Worm (Caenorhabditis elegans) whole organism, L4 larva: ENCODE results near the gene pat-9.

ENCODE experiments used
- F26F4.8 ChIP-seq: fragments of 200-800 bp; sonication (Bioruptor generic); conservative IDR thresholded peaks from 2 replicates; pipeline ENCODE4 v1.3.6; 2022; ENCODE audit warnings: missing genetic modification characterization, missing compliant biosample characterization
- F44E2.7 ChIP-seq: fragments of 200-800 bp; sonication (Bioruptor generic); IDR thresholded peaks from 2 replicates; pipeline ENCODE4 v2.1.2; 2022; ENCODE audit warnings: missing genetic modification characterization, missing compliant biosample characterization
- T26A8.4 ChIP-seq: fragments of 200-800 bp; sonication (Bioruptor generic); IDR thresholded peaks from 2 replicates; pipeline ENCODE4 v1.3.6; 2022; ENCODE audit warnings: missing genetic modification characterization, missing compliant biosample characterization
- Y5F2A.4 ChIP-seq: fragments of 200-800 bp; sonication (Bioruptor generic); optimal IDR thresholded peaks from 2 replicates; lab custom pipeline; 2018; ENCODE audit warnings: mild to moderate bottlenecking, missing genetic modification characterization, missing compliant biosample characterization
- Y75B8A.6 ChIP-seq: fragments of 200-800 bp; sonication (Bioruptor generic); IDR thresholded peaks from 2 replicates; pipeline ENCODE4 v1.3.6; 2022; ENCODE audit warnings: missing genetic modification reagents, missing genetic modification characterization, missing compliant biosample characterization
- ama-1 ChIP-seq: fragments of 150-350 bp; optimal IDR thresholded peaks from 2 replicates; lab custom pipeline; 2014; ENCODE audit warnings: inconsistent platforms, mixed read lengths
- arid-1 ChIP-seq: fragments of 200-800 bp; sonication (Bioruptor generic); conservative IDR thresholded peaks from 2 replicates; pipeline ENCODE4 v1.3.6; 2022; ENCODE audit warnings: missing genetic modification reagents, missing genetic modification characterization, missing compliant biosample characterization
- ceh-20 ChIP-seq: fragments of 200-800 bp; sonication (Bioruptor generic); IDR thresholded peaks from 2 replicates; pipeline ENCODE4 v1.3.6; 2022; ENCODE audit warnings: missing genetic modification reagents, missing genetic modification characterization, missing compliant biosample characterization
- ceh-32 ChIP-seq: sonication (generic microtip); optimal IDR thresholded peaks from 2 replicates; lab custom pipeline; 2016; ENCODE audit warnings: mild to moderate bottlenecking, missing genetic modification characterization, missing compliant biosample characterization; ENCODE audit not compliant: poor library complexity
- ceh-62 ChIP-seq: sonication (generic microtip); optimal IDR thresholded peaks from 2 replicates; lab custom pipeline; 2017; ENCODE audit warnings: missing biosample characterization, missing genetic modification characterization
- ces-1 ChIP-seq: fragments of 150-350 bp; sonication (generic microtip); optimal IDR thresholded peaks from 4 replicates; lab custom pipeline; 2014; ENCODE audit warnings: missing biosample characterization, missing genetic modification reagents, missing genetic modification characterization
- ctbp-1 ChIP-seq: fragments of 200-800 bp; sonication (Bioruptor generic); IDR thresholded peaks from 2 replicates; pipeline ENCODE4 v1.3.6; 2022; ENCODE audit warnings: missing genetic modification reagents, missing genetic modification characterization, missing compliant biosample characterization
- daf-19 ChIP-seq: fragments of 200-800 bp; sonication (Bioruptor generic); conservative IDR thresholded peaks from 2 replicates; pipeline ENCODE4 v1.3.6; 2022; ENCODE audit warnings: missing genetic modification characterization, missing compliant biosample characterization
- dmd-6 ChIP-seq: fragments of 200-800 bp; sonication (Bioruptor generic); IDR thresholded peaks from 2 replicates; pipeline ENCODE4 v1.3.6; 2022; ENCODE audit warnings: missing genetic modification reagents, missing genetic modification characterization, missing compliant biosample characterization
- dmd-8 ChIP-seq: fragments of 200-800 bp; sonication (Bioruptor generic); IDR thresholded peaks from 2 replicates; pipeline ENCODE4 v1.3.6; 2022; ENCODE audit warnings: missing genetic modification characterization, missing compliant biosample characterization
- duxl-1 ChIP-seq: sonication (generic microtip); optimal IDR thresholded peaks from 2 replicates; lab custom pipeline; 2016; ENCODE audit warnings: mild to moderate bottlenecking, missing genetic modification characterization, moderate library complexity, missing compliant biosample characterization; ENCODE audit not compliant: poor library complexity
- dve-1 ChIP-seq: sonication (generic microtip); optimal IDR thresholded peaks from 2 replicates; lab custom pipeline; 2017; ENCODE audit warnings: antibody characterized with exemption, mild to moderate bottlenecking, missing genetic modification characterization, missing compliant biosample characterization; ENCODE audit not compliant: insufficient read depth
- egl-27 ChIP-seq: sonication (generic microtip); optimal IDR thresholded peaks from 3 replicates; lab custom pipeline; 2017; ENCODE audit warnings: missing biosample characterization, missing genetic modification reagents, missing genetic modification characterization
- hlh-11 ChIP-seq: fragments of 200-800 bp; sonication (Bioruptor generic); optimal IDR thresholded peaks from 2 replicates; lab custom pipeline; 2018; ENCODE audit warnings: mild to moderate bottlenecking, missing genetic modification characterization, missing compliant biosample characterization
- hlh-30 ChIP-seq: sonication (generic microtip); optimal IDR thresholded peaks from 2 replicates; lab custom pipeline; 2017; ENCODE audit warnings: antibody characterized with exemption, mild to moderate bottlenecking, missing genetic modification characterization, missing compliant biosample characterization; ENCODE audit not compliant: insufficient read depth
- hmg-1.1 ChIP-seq: fragments of 200-800 bp; sonication (Bioruptor generic); IDR thresholded peaks from 2 replicates; pipeline ENCODE4 v1.3.6; 2022; ENCODE audit warnings: missing genetic modification reagents, missing genetic modification characterization, missing compliant biosample characterization
- jun-1 ChIP-seq: fragments of 150-350 bp; optimal IDR thresholded peaks from 2 replicates; lab custom pipeline; 2014; ENCODE audit warnings: missing biosample characterization, missing genetic modification reagents, missing genetic modification characterization
- lim-7 ChIP-seq: fragments of 200-800 bp; sonication (Bioruptor generic); IDR thresholded peaks from 2 replicates; pipeline ENCODE4 v1.3.6; 2022; ENCODE audit warnings: missing genetic modification characterization, missing compliant biosample characterization
- lin-1 ChIP-seq: fragments of 200-800 bp; sonication (Bioruptor generic); IDR thresholded peaks from 2 replicates; pipeline ENCODE4 v1.3.6; 2022; ENCODE audit warnings: missing genetic modification reagents, missing genetic modification characterization, missing compliant biosample characterization
- lin-15B ChIP-seq: fragments of 150-350 bp; sonication (generic microtip); optimal IDR thresholded peaks from 3 replicates; lab custom pipeline; 2014; ENCODE audit warnings: missing biosample characterization, missing genetic modification characterization
- lin-29 ChIP-seq: fragments of 200-800 bp; sonication (Bioruptor generic); IDR thresholded peaks from 2 replicates; pipeline ENCODE4 v1.3.6; 2022; ENCODE audit warnings: missing genetic modification reagents, missing genetic modification characterization, missing compliant biosample characterization
- lin-38 ChIP-seq: fragments of 200-800 bp; sonication (Bioruptor generic); IDR thresholded peaks from 2 replicates; pipeline ENCODE4 v1.3.6; 2022; ENCODE audit warnings: missing genetic modification reagents, missing genetic modification characterization, missing compliant biosample characterization
- madf-5 ChIP-seq, 2 experiments: fragments of 200-800 bp; sonication (Bioruptor generic); IDR thresholded peaks; 2 replicates each; pipeline ENCODE4 v1.3.6; 2022; ENCODE audit warnings: missing compliant biosample characterization in 2 of 2, missing genetic modification characterization in 2 of 2
- mdt-29 ChIP-seq: fragments of 200-800 bp; sonication (Bioruptor generic); IDR thresholded peaks from 2 replicates; pipeline ENCODE4 v1.3.6; 2022; ENCODE audit warnings: missing genetic modification reagents, missing genetic modification characterization, missing compliant biosample characterization
- mep-1 ChIP-seq: fragments of 150-350 bp; sonication (generic microtip); optimal IDR thresholded peaks from 3 replicates; lab custom pipeline; 2014; ENCODE audit warnings: missing biosample characterization, missing genetic modification characterization
- mes-2 ChIP-seq: sonication (generic microtip); optimal IDR thresholded peaks from 2 replicates; lab custom pipeline; 2016; ENCODE audit warnings: missing genotype, mild to moderate bottlenecking, missing genetic modification characterization, missing compliant biosample characterization; ENCODE audit not compliant: poor library complexity, severe bottlenecking
- mxl-2 ChIP-seq: fragments of 200-800 bp; sonication (Bioruptor generic); conservative IDR thresholded peaks from 2 replicates; pipeline ENCODE4 v1.3.6; 2022; ENCODE audit warnings: missing genetic modification reagents, missing genetic modification characterization, missing compliant biosample characterization
- mxl-3 ChIP-seq: fragments of 200-800 bp; sonication (Bioruptor generic); optimal IDR thresholded peaks from 2 replicates; lab custom pipeline; 2018; ENCODE audit warnings: mild to moderate bottlenecking, missing genetic modification characterization, missing compliant biosample characterization
- nhr-10 ChIP-seq: fragments of 150-350 bp; optimal IDR thresholded peaks from 2 replicates; lab custom pipeline; 2014; ENCODE audit warnings: missing biosample characterization, missing genetic modification characterization
- nhr-102 ChIP-seq: sonication (generic microtip); optimal IDR thresholded peaks from 2 replicates; lab custom pipeline; 2016; ENCODE audit warnings: mild to moderate bottlenecking, missing genetic modification characterization, moderate library complexity, missing compliant biosample characterization
- nhr-111 ChIP-seq: fragments of 200-800 bp; sonication (Bioruptor generic); optimal IDR thresholded peaks from 2 replicates; lab custom pipeline; 2018; ENCODE audit warnings: mild to moderate bottlenecking, missing genetic modification characterization, missing compliant biosample characterization
- nhr-237 ChIP-seq: sonication (generic microtip); optimal IDR thresholded peaks from 2 replicates; lab custom pipeline; 2017; ENCODE audit warnings: missing biosample characterization, missing genetic modification characterization
- nhr-25 ChIP-seq: sonication (generic microtip); optimal IDR thresholded peaks from 2 replicates; lab custom pipeline; 2017; ENCODE audit warnings: missing genetic modification characterization, mild to moderate bottlenecking, missing compliant biosample characterization, antibody characterized with exemption, moderate library complexity, borderline replicate concordance; ENCODE audit not compliant: insufficient read depth
- nhr-76 ChIP-seq: fragments of 150-350 bp; optimal IDR thresholded peaks from 2 replicates; lab custom pipeline; 2014; ENCODE audit warnings: missing biosample characterization, missing genetic modification characterization
- php-3 ChIP-seq: fragments of 200-800 bp; sonication (Bioruptor generic); IDR thresholded peaks from 2 replicates; pipeline ENCODE4 v1.3.6; 2022; ENCODE audit warnings: missing genetic modification reagents, missing genetic modification characterization, missing compliant biosample characterization
- rbr-2 ChIP-seq: sonication (generic microtip); optimal IDR thresholded peaks from 2 replicates; lab custom pipeline; 2016; ENCODE audit warnings: missing genotype, missing genetic modification characterization, missing compliant biosample characterization
- sdz-12 ChIP-seq: fragments of 200-800 bp; sonication (Bioruptor generic); optimal IDR thresholded peaks from 2 replicates; lab custom pipeline; 2018; ENCODE audit warnings: mild to moderate bottlenecking, missing genetic modification characterization, missing compliant biosample characterization
- snpc-1.2 ChIP-seq: fragments of 200-800 bp; sonication (Bioruptor generic); IDR thresholded peaks from 2 replicates; pipeline ENCODE4 v1.3.6; 2022; ENCODE audit warnings: missing genetic modification reagents, missing genetic modification characterization, missing compliant biosample characterization
- tra-1 ChIP-seq: fragments of 200-800 bp; sonication (Bioruptor generic); IDR thresholded peaks from 2 replicates; pipeline ENCODE4 v1.3.6; 2022; ENCODE audit warnings: missing genetic modification reagents, missing genetic modification characterization, missing compliant biosample characterization
- vab-7 ChIP-seq: fragments of 200-800 bp; sonication (Bioruptor generic); IDR thresholded peaks from 2 replicates; pipeline ENCODE4 v1.3.6; 2022; ENCODE audit warnings: missing genetic modification reagents, missing genetic modification characterization, missing compliant biosample characterization
- zip-2 ChIP-seq: fragments of 150-350 bp; optimal IDR thresholded peaks from 2 replicates; lab custom pipeline; 2014; ENCODE audit warnings: missing biosample characterization, missing genetic modification characterization
- ztf-7 ChIP-seq: fragments of 150-350 bp; optimal IDR thresholded peaks from 2 replicates; lab custom pipeline; 2014; ENCODE audit warnings: missing biosample characterization, missing genetic modification characterization

pat-9 gene

ce11 chrX:16550551-16550950, 13.9 kb downstream of the pat-9 start (continued):
- TF ChIP-seq hlh-11 (tag; lab: Kevin White, UChicago) (peak; percentile 81), snpc-1.2 (GFP tag; lab: Robert Waterston, UW) (no peak), ama-1 (lab: Kevin White, UChicago) (no peak)

ce11 chrX:16551318-16551717, 14.6 kb downstream of the pat-9 start:
- TF ChIP-seq vab-7 (peak; percentile 65), jun-1 (no peak), sdz-12 (peak; percentile 42), madf-5 (GFP tag; IDR thresholded peaks at IDR 0.05; lab: Robert Waterston, UW) (0 out of 4 replicates have a peak, but pooled peaks of 1 of the 2 experiments have one; percentile 10), arid-1 (GFP tag; lab: Robert Waterston, UW) (peak; percentile 79), lin-38 (GFP tag; lab: Robert Waterston, UW) (peak; percentile 55), php-3 (GFP tag; lab: Robert Waterston, UW) (0 out of 2 replicates have a peak, but pooled peaks have one; percentile 36), hlh-30 (tag; lab: Kevin White, UChicago) (peak; percentile 64), T26A8.4 (GFP tag; lab: Robert Waterston, UW) (peak; percentile 75), nhr-10 (tag; lab: Kevin White, UChicago) (no peak), snpc-1.2 (GFP tag; lab: Robert Waterston, UW) (peak; percentile 77), dve-1 (tag; lab: Kevin White, UChicago) (peak; percentile 43), ceh-32 (tag; lab: Kevin White, UChicago) (no peak), zip-2 (no peak), lin-29 (GFP tag; lab: Robert Waterston, UW) (no peak), egl-27 (tag; lab: Kevin White, UChicago) (no peak), ceh-62 (tag; lab: Kevin White, UChicago) (no peak), nhr-102 (tag; lab: Kevin White, UChicago) (peak; percentile 54), mep-1 (peak; percentile 48), mes-2 (tag; lab: Kevin White, UChicago) (peak; percentile 59), lin-1 (GFP tag; lab: Robert Waterston, UW) (peak; percentile 52; the same call in 1 of the 2 replicates), nhr-25 (tag; lab: Kevin White, UChicago) (no peak), hlh-11 (tag; lab: Kevin White, UChicago) (peak; percentile 10), Y5F2A.4 (GFP tag; lab: Kevin White, UChicago) (no peak), ztf-7 (no peak), nhr-111 (no peak), dmd-6 (peak; percentile 44), ctbp-1 (0 out of 2 replicates have a peak, but pooled peaks have one; percentile 18), mxl-2 (GFP tag; lab: Robert Waterston, UW) (0 out of 2 replicates have a peak, but pooled peaks have one; percentile 32), rbr-2 (tag; lab: Kevin White, UChicago) (peak; percentile 30), F26F4.8 (GFP tag; lab: Robert Waterston, UW) (0 out of 2 replicates have a peak, but pooled peaks have one; percentile 12), nhr-76 (tag; lab: Kevin White, UChicago) (no peak), F44E2.7 (peak; percentile 32; the same call in 1 of the 2 replicates), duxl-1 (tag; lab: Kevin White, UChicago) (peak; percentile 24), ceh-20 (GFP tag; lab: Robert Waterston, UW) (no peak), lin-15B (no peak), lim-7 (GFP tag; lab: Robert Waterston, UW) (peak; percentile 80), daf-19 (GFP tag; lab: Robert Waterston, UW) (peak; percentile 59; the same call in 1 of the 2 replicates), tra-1 (peak; percentile 56; the same call in 1 of the 2 replicates), Y75B8A.6 (GFP tag; lab: Robert Waterston, UW) (0 out of 2 replicates have a peak, but pooled peaks have one; percentile 41), mxl-3 (GFP tag; lab: Kevin White, UChicago) (peak; percentile 14), nhr-237 (tag; lab: Kevin White, UChicago) (no peak), hmg-1.1 (GFP tag; lab: Robert Waterston, UW) (peak; percentile 58; the same call in 1 of the 2 replicates), mdt-29 (GFP tag; lab: Robert Waterston, UW) (no peak), dmd-8 (GFP tag; lab: Robert Waterston, UW) (peak; percentile 79; the same call in 1 of the 2 replicates), ces-1 (GFP tag; lab: Kevin White, UChicago) (no peak)
